Fruit fly (Drosophila melanogaster): ENCODE measurements around the gene CG3108.
A peak's percentile ranks its signal among the peaks of the same experiment; 100 is the strongest.

The CG3108 gene

dm6 chrX:5812877-5813276 is 31.5 kb upstream of the CG3108 start, which contains the start of gene CG44329:
Gene CG44329 (minus strand): TSS chrX:5812977.
- TF ChIP-seq CG8119 (GFP tag; IDR thresholded peaks at IDR 0.05), result no peak
- no peak for TF ChIP-seq CG7368 (GFP tag; optimal IDR thresholded peaks at IDR 0.05)
- TF ChIP-seq CG10631 (GFP tag; optimal IDR thresholded peaks at IDR 0.05), result no peak
- no peak for TF ChIP-seq CG31627 (GFP tag; optimal IDR thresholded peaks at IDR 0.05)

DNA sequence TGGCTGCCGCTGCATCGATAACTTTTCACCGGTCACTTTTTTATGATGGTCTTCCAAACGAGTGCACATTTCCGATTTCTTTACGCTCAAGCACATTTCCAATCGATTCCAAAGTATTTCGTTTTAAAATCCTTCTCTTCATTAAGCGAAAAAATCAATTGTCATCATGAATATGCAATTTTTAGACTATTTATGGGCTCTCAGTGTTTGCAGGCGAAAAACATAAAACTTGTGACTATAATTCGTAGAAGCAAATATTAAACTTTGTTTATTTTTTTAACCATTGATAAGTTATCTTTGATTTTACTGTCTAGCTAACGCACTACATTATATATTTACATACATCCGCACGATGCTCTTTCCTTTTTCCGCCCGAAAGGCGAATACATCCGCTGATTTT is 27.2 kb upstream of the CG3108 start, which contains the start of gene Prosbeta2R1:
Gene Prosbeta2R1 (plus strand): TSS at position 301 of the 400 bp plus-strand sequence.
- no peak for TF ChIP-seq Hr39 (GFP tag; optimal IDR thresholded peaks at IDR 0.05)
- TF ChIP-seq cyc (GFP tag; optimal IDR thresholded peaks at IDR 0.05), result no peak
- no peak for TF ChIP-seq Eip93F (GFP tag; optimal IDR thresholded peaks at IDR 0.05)
- TF ChIP-seq CG15336 (GFP tag; IDR thresholded peaks at IDR 0.05), result no peak
- TF ChIP-seq spab (GFP tag; optimal IDR thresholded peaks at IDR 0.05), result no peak
- TF ChIP-seq CG7368 (GFP tag; optimal IDR thresholded peaks at IDR 0.05), result no peak
- TF ChIP-seq CG32006 (GFP tag; optimal IDR thresholded peaks at IDR 0.05), result no peak

DNA sequence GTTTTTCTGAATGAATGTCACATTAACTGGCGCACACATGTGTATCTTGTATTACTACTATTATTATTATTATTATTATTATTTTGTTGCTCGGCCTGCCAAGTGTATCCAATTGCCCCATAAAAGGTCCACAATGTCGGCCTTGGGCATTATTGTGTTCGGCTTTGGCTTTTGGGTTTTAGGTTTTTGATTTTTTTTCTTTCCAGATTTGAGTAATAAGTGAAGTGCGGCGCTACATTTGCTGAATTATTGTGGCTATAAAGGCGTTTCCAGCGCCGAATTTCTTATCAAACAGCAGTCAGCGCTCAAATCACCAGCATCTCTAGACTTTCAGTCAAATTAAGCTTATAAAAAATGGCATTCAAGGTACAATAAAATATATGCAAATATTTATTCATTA is 23.0 kb upstream of the CG3108 start, which contains the start of gene Cpr5C:
Gene Cpr5C (plus strand): TSS at position 301 of the 400 bp plus-strand sequence.
- no peak for TF ChIP-seq ss (GFP tag; optimal IDR thresholded peaks at IDR 0.05)
- TF ChIP-seq salr (GFP tag; optimal IDR thresholded peaks at IDR 0.05), result no peak
- no peak for TF ChIP-seq Lpt (GFP tag; optimal IDR thresholded peaks at IDR 0.05)
- no peak for TF ChIP-seq CG10631 (GFP tag; optimal IDR thresholded peaks at IDR 0.05)
- TF ChIP-seq vri (GFP tag; optimal IDR thresholded peaks at IDR 0.05), result no peak
- TF ChIP-seq CG1621 (tag; optimal IDR thresholded peaks at IDR 0.05), result no peak
- TF ChIP-seq Sox102F (GFP tag; optimal IDR thresholded peaks at IDR 0.05), result no peak
- no peak for TF ChIP-seq acj6 (GFP tag; optimal IDR thresholded peaks at IDR 0.05)
- TF ChIP-seq dac (GFP tag; optimal IDR thresholded peaks at IDR 0.05), result no peak
- no peak for TF ChIP-seq Blimp-1 (GFP tag; optimal IDR thresholded peaks at IDR 0.05)
- no peak for TF ChIP-seq CG6163 (GFP tag; IDR thresholded peaks at IDR 0.05)
- no peak for TF ChIP-seq eg (GFP tag; IDR thresholded peaks at IDR 0.05)
- no peak for TF ChIP-seq net (GFP tag; optimal IDR thresholded peaks at IDR 0.05)
- no peak for TF ChIP-seq dsx (GFP tag; optimal IDR thresholded peaks at IDR 0.05; ENCODE audit: poor library complexity, severe bottlenecking)
- no peak for TF ChIP-seq Eip78C (GFP tag)
- no peak for TF ChIP-seq CG11762 (GFP tag; optimal IDR thresholded peaks at IDR 0.05; ENCODE audit: insufficient read depth)
- no peak for TF ChIP-seq CG3919 (GFP tag; optimal IDR thresholded peaks at IDR 0.05)

dm6 chrX:5800634-5801033 is 19.2 kb upstream of the CG3108 start:
- no peak for TF ChIP-seq Lpt (GFP tag; optimal IDR thresholded peaks at IDR 0.05)
- peak; percentile 52 for TF ChIP-seq Eip78C (GFP tag)
- TF ChIP-seq CG10669 (GFP tag; optimal IDR thresholded peaks at IDR 0.05), result peak; percentile 2
- peak; percentile 66 for TF ChIP-seq svp (GFP tag)
- TF ChIP-seq Hr39 (GFP tag; optimal IDR thresholded peaks at IDR 0.05), result no peak
- no peak for TF ChIP-seq CG6163 (GFP tag; IDR thresholded peaks at IDR 0.05)
- TF ChIP-seq Sox102F (GFP tag; optimal IDR thresholded peaks at IDR 0.05), result no peak
- TF ChIP-seq esn (GFP tag; optimal IDR thresholded peaks at IDR 0.05), result no peak

DNA sequence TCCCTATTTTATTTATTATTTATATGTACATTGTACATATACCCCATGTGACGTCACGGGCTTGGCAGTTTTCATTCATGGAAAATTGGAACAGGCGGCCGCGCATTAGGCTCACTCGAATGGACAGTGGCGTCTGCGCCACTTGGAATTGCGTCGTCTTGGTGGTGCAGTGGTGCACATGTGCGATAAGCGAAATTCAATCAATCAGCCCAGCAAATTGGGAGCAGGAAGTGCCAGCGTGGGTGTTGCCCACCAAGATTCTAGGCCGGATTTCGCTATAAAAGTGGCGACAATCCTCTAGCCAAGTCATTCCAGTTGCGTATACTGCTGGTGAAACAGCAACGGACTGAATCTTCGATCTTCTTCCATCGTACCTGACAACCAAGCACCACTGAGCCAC is 10.4 kb upstream of the CG3108 start, which contains the start of gene CG12239:
Gene CG12239 (plus strand): TSS at position 301 of the 400 bp plus-strand sequence.
- TF ChIP-seq CG6808 (GFP tag; optimal IDR thresholded peaks at IDR 0.05) (no peak), CG4318 (GFP tag; optimal IDR thresholded peaks at IDR 0.05) (no peak), CG34406 (GFP tag; optimal IDR thresholded peaks at IDR 0.05) (no peak), CG9139 (GFP tag; optimal IDR thresholded peaks at IDR 0.05) (no peak), topi (GFP tag; optimal IDR thresholded peaks at IDR 0.05) (no peak), CG10631 (GFP tag; optimal IDR thresholded peaks at IDR 0.05) (no peak), ss (GFP tag; optimal IDR thresholded peaks at IDR 0.05) (no peak), fkh (GFP tag; optimal IDR thresholded peaks at IDR 0.05) (no peak), Blimp-1 (GFP tag; optimal IDR thresholded peaks at IDR 0.05) (no peak), CG10669 (GFP tag; optimal IDR thresholded peaks at IDR 0.05) (no peak), Hr39 (GFP tag; optimal IDR thresholded peaks at IDR 0.05) (no peak), CG6792 (GFP tag; optimal IDR thresholded peaks at IDR 0.05) (no peak), CG6163 (GFP tag; IDR thresholded peaks at IDR 0.05) (no peak), CG6854 (GFP tag; optimal IDR thresholded peaks at IDR 0.05) (no peak), CG8319 (GFP tag; optimal IDR thresholded peaks at IDR 0.05) (no peak), CG6276 (GFP tag; optimal IDR thresholded peaks at IDR 0.05) (no peak), Eip93F (GFP tag; optimal IDR thresholded peaks at IDR 0.05) (no peak), CG31627 (GFP tag; optimal IDR thresholded peaks at IDR 0.05) (no peak)
